Fruit fly (Drosophila melanogaster) whole organism, embryonic: Measurements from ENCODE around the gene PRL-1.

Experiments
- Ada2b ChIP-seq: fragments of 200-800 bp; sonication (Bioruptor generic); IDR thresholded peaks from 2 replicates; pipeline ENCODE4 v1.3.6; 2022; ENCODE audit warnings: missing biosample characterization, missing genetic modification characterization
- CG11085 ChIP-seq: fragments of 200-800 bp; sonication (Bioruptor generic); IDR thresholded peaks from 2 replicates; pipeline ENCODE4 v1.3.6; 2022; ENCODE audit warnings: missing biosample characterization, missing genetic modification characterization
- CG12219 ChIP-seq: fragments of 200-800 bp; sonication (Bioruptor generic); optimal IDR thresholded peaks from 3 replicates; lab custom pipeline; 2018; ENCODE audit warnings: missing biosample characterization, mild to moderate bottlenecking, missing genetic modification characterization
- CG13296 ChIP-seq: fragments of 200-800 bp; sonication (Bioruptor generic); optimal IDR thresholded peaks from 3 replicates; lab custom pipeline; 2018; ENCODE audit warnings: missing biosample characterization, mild to moderate bottlenecking, missing genetic modification characterization
- CG13894 ChIP-seq: fragments of 200-800 bp; sonication (Bioruptor generic); optimal IDR thresholded peaks from 3 replicates; lab custom pipeline; 2018; ENCODE audit warnings: missing biosample characterization, mild to moderate bottlenecking, missing genetic modification characterization, moderate library complexity
- CG15011 ChIP-seq: fragments of 200-800 bp; sonication (Bioruptor generic); optimal IDR thresholded peaks from 3 replicates; lab custom pipeline; 2018; ENCODE audit warnings: missing biosample characterization, mild to moderate bottlenecking, missing genetic modification characterization
- CG15601 ChIP-seq: fragments of 200-800 bp; sonication (Bioruptor generic); optimal IDR thresholded peaks from 3 replicates; lab custom pipeline; 2019; ENCODE audit warnings: missing biosample characterization, mild to moderate bottlenecking, missing genetic modification characterization, moderate library complexity
- CG1602 ChIP-seq: fragments of 200-800 bp; sonication (Bioruptor generic); optimal IDR thresholded peaks from 3 replicates; lab custom pipeline; 2016; ENCODE audit warnings: missing biosample characterization, missing genetic modification characterization
- CG1647 ChIP-seq: fragments of 200-800 bp; sonication (Bioruptor generic); optimal IDR thresholded peaks from 3 replicates; lab custom pipeline; 2016; ENCODE audit warnings: missing biosample characterization, missing genetic modification characterization
- CG17328 ChIP-seq: fragments of 200-800 bp; sonication (Bioruptor generic); IDR thresholded peaks from 2 replicates; pipeline ENCODE4 v1.3.6; 2022; ENCODE audit warnings: missing biosample characterization, missing genetic modification characterization
- CG17912 ChIP-seq: fragments of 200-800 bp; sonication (Bioruptor generic); optimal IDR thresholded peaks from 2 replicates; lab custom pipeline; 2018; ENCODE audit warnings: missing biosample characterization, mild to moderate bottlenecking, missing genetic modification characterization
- CG2116 ChIP-seq: fragments of 200-800 bp; sonication (Bioruptor generic); optimal IDR thresholded peaks from 3 replicates; lab custom pipeline; 2018; ENCODE audit warnings: missing biosample characterization, mild to moderate bottlenecking, missing genetic modification characterization
- CG2129 ChIP-seq: fragments of 200-800 bp; sonication (Bioruptor generic); IDR thresholded peaks from 2 replicates; pipeline ENCODE4 v1.3.6; 2022; ENCODE audit warnings: missing biosample characterization, missing genetic modification characterization; ENCODE audit not compliant: partially characterized antibody
- CG31388 ChIP-seq: fragments of 200-800 bp; sonication (Bioruptor generic); optimal IDR thresholded peaks from 2 replicates; lab custom pipeline; 2016; ENCODE audit warnings: missing biosample characterization, missing genetic modification characterization
- CG33557 ChIP-seq: fragments of 200-800 bp; sonication (Bioruptor generic); optimal IDR thresholded peaks from 2 replicates; lab custom pipeline; 2019; ENCODE audit warnings: missing biosample characterization, mild to moderate bottlenecking, missing genetic modification characterization, moderate library complexity
- CG4282 ChIP-seq: fragments of 200-800 bp; sonication (Bioruptor generic); optimal IDR thresholded peaks from 2 replicates; lab custom pipeline; 2016; ENCODE audit warnings: missing biosample characterization, missing genetic modification characterization
- CG4730 ChIP-seq: fragments of 200-800 bp; sonication (Bioruptor generic); IDR thresholded peaks from 2 replicates; pipeline ENCODE4 v1.3.6; 2022; ENCODE audit warnings: missing biosample characterization, missing genetic modification characterization
- CG4820 ChIP-seq: fragments of 200-800 bp; sonication (Bioruptor generic); optimal IDR thresholded peaks from 3 replicates; lab custom pipeline; 2016; ENCODE audit warnings: missing biosample characterization, missing genetic modification characterization
- CG5245 ChIP-seq: fragments of 200-800 bp; sonication (Bioruptor generic); optimal IDR thresholded peaks from 3 replicates; lab custom pipeline; 2016; ENCODE audit warnings: missing biosample characterization, missing genetic modification characterization
- CG6654 ChIP-seq: fragments of 200-800 bp; sonication (Bioruptor generic); optimal IDR thresholded peaks from 2 replicates; lab custom pipeline; 2017; ENCODE audit warnings: missing biosample characterization, mild to moderate bottlenecking, missing genetic modification characterization
- CG7928 ChIP-seq: fragments of 200-800 bp; sonication (Bioruptor generic); optimal IDR thresholded peaks from 2 replicates; lab custom pipeline; 2017; ENCODE audit warnings: missing biosample characterization, mild to moderate bottlenecking, missing genetic modification characterization
- CG9797 ChIP-seq: fragments of 200-800 bp; sonication (Bioruptor generic); optimal IDR thresholded peaks from 3 replicates; lab custom pipeline; 2018; ENCODE audit warnings: missing biosample characterization, mild to moderate bottlenecking, missing genetic modification characterization
- Dip2 ChIP-seq: fragments of 200-800 bp; sonication (Bioruptor generic); IDR thresholded peaks from 2 replicates; pipeline ENCODE4 v1.3.6; 2022; ENCODE audit warnings: missing biosample characterization, missing genetic modification characterization
- Dll ChIP-seq: fragments of 200-800 bp; sonication (Bioruptor generic); IDR thresholded peaks from 4 replicates; pipeline ENCODE4 v1.3.6; 2022; ENCODE audit warnings: missing biosample characterization, missing genetic modification characterization; ENCODE audit not compliant: partially characterized antibody
- Gsc ChIP-seq: fragments of 200-800 bp; sonication (Bioruptor generic); IDR thresholded peaks from 2 replicates; pipeline ENCODE4 v1.3.6; 2022; ENCODE audit warnings: missing biosample characterization, missing genetic modification characterization
- Hmr ChIP-seq: fragments of 200-800 bp; sonication (Bioruptor generic); optimal IDR thresholded peaks from 3 replicates; lab custom pipeline; 2017; ENCODE audit warnings: mild to moderate bottlenecking, missing biosample characterization, missing genetic modification reagents, missing genetic modification characterization
- MESR4 ChIP-seq: fragments of 200-800 bp; sonication (Bioruptor generic); optimal IDR thresholded peaks from 2 replicates; lab custom pipeline; 2018; ENCODE audit warnings: missing biosample characterization, mild to moderate bottlenecking, missing genetic modification characterization, moderate library complexity
- Mes4 ChIP-seq: fragments of 200-800 bp; sonication (Bioruptor generic); optimal IDR thresholded peaks from 2 replicates; lab custom pipeline; 2016; ENCODE audit warnings: missing biosample characterization, missing genetic modification characterization
- NC2β ChIP-seq: fragments of 200-800 bp; sonication (Bioruptor generic); optimal IDR thresholded peaks from 2 replicates; lab custom pipeline; 2016; ENCODE audit warnings: missing biosample characterization, missing genetic modification characterization
- Nf-YA ChIP-seq: fragments of 200-800 bp; sonication (Bioruptor generic); IDR thresholded peaks from 2 replicates; pipeline ENCODE4 v1.3.6; 2022; ENCODE audit warnings: missing biosample characterization, missing genetic modification characterization
- Side ChIP-seq: fragments of 200-800 bp; sonication (Bioruptor generic); optimal IDR thresholded peaks from 2 replicates; lab custom pipeline; 2016; ENCODE audit warnings: missing biosample characterization, missing genetic modification characterization
- al ChIP-seq: fragments of 200-800 bp; sonication (Bioruptor generic); IDR thresholded peaks from 2 replicates; pipeline ENCODE4 v1.3.6; 2022; ENCODE audit warnings: missing biosample characterization, missing genetic modification characterization
- amos ChIP-seq: fragments of 200-800 bp; sonication (Bioruptor generic); IDR thresholded peaks from 2 replicates; pipeline ENCODE4 v1.3.6; 2022; ENCODE audit warnings: missing biosample characterization, missing genetic modification characterization; ENCODE audit not compliant: partially characterized antibody
- bowl ChIP-seq: fragments of 200-800 bp; sonication (Bioruptor generic); IDR thresholded peaks from 2 replicates; pipeline ENCODE4 v1.3.6; 2022; ENCODE audit warnings: missing biosample characterization, missing genetic modification characterization
- chm ChIP-seq: fragments of 200-800 bp; sonication (Bioruptor generic); IDR thresholded peaks from 2 replicates; pipeline ENCODE4 v1.3.6; 2022; ENCODE audit warnings: missing biosample characterization, missing genetic modification characterization
- da ChIP-seq: fragments of 200-800 bp; sonication (Bioruptor generic); optimal IDR thresholded peaks from 2 replicates; lab custom pipeline; 2016; ENCODE audit warnings: missing biosample characterization, missing genetic modification characterization
- dan ChIP-seq: fragments of 200-800 bp; sonication (Bioruptor generic); IDR thresholded peaks from 2 replicates; pipeline ENCODE4 v1.3.6; 2022; ENCODE audit warnings: missing biosample characterization, missing genetic modification characterization
- fd96Cb ChIP-seq: fragments of 200-800 bp; sonication (Bioruptor generic); optimal IDR thresholded peaks from 2 replicates; lab custom pipeline; 2018; ENCODE audit warnings: missing biosample characterization, mild to moderate bottlenecking, missing genetic modification characterization, moderate library complexity
- gcm2 ChIP-seq: fragments of 200-800 bp; sonication (Bioruptor generic); optimal IDR thresholded peaks from 2 replicates; lab custom pipeline; 2016; ENCODE audit warnings: missing biosample characterization, missing genetic modification characterization
- gt ChIP-seq: fragments of 200-800 bp; sonication (Bioruptor generic); IDR thresholded peaks from 2 replicates; pipeline ENCODE4 v1.3.6; 2022; ENCODE audit warnings: missing biosample characterization, missing genetic modification characterization
- her ChIP-seq: fragments of 200-800 bp; sonication (Bioruptor generic); optimal IDR thresholded peaks from 2 replicates; lab custom pipeline; 2016; ENCODE audit warnings: missing biosample characterization, missing genetic modification characterization
- hkb ChIP-seq, 2 experiments: fragments of 200-800 bp in 1 of 2; fragments of >200 bp in 1 of 2; sonication (Bioruptor generic) in 1 of 2; IDR thresholded peaks in 1 of 2; optimal IDR thresholded peaks in 1 of 2; 2 replicates each; pipeline versions ENCODE4 v1.3.6 to Lab custom; 2017 to 2022; ENCODE audit warnings: missing biosample characterization in 1 of 2, missing genetic modification characterization in 1 of 2
- nmo ChIP-seq: fragments of 200-800 bp; sonication (Bioruptor generic); optimal IDR thresholded peaks from 2 replicates; lab custom pipeline; 2018; ENCODE audit warnings: missing biosample characterization, mild to moderate bottlenecking, missing genetic modification characterization, moderate library complexity
- org-1 ChIP-seq: fragments of 200-800 bp; sonication (Bioruptor generic); optimal IDR thresholded peaks from 2 replicates; lab custom pipeline; 2017; ENCODE audit warnings: missing biosample characterization, missing genetic modification characterization
- pan ChIP-seq, 4 experiments: fragments of >200 bp in 3 of 4; fragments of 200-800 bp in 1 of 4; sonication (Bioruptor generic) in 1 of 4; optimal IDR thresholded peaks in 3 of 4; IDR thresholded peaks in 1 of 4; 2 replicates each; pipeline versions ENCODE4 v1.3.6 to Lab custom; 2017 to 2022; ENCODE audit warnings: missing biosample characterization in 2 of 4, missing genetic modification characterization in 2 of 4, mixed read lengths in 1 of 4
- pita ChIP-seq: fragments of 200-800 bp; sonication (Bioruptor generic); optimal IDR thresholded peaks from 2 replicates; lab custom pipeline; 2017; ENCODE audit warnings: missing biosample characterization, mild to moderate bottlenecking, missing genetic modification characterization
- prd ChIP-seq, 3 experiments: fragments of >200 bp in 2 of 3; fragments of 200-800 bp in 1 of 3; sonication (Bioruptor generic) in 1 of 3; optimal IDR thresholded peaks in 2 of 3; IDR thresholded peaks in 1 of 3; 2 replicates in 2 of 3; 3 replicates in 1 of 3; pipeline versions ENCODE4 v1.3.6 to Lab custom; 2017 to 2022; ENCODE audit warnings: missing biosample characterization in 1 of 3, missing genetic modification characterization in 1 of 3
- tll ChIP-seq, 2 experiments: fragments of 200-800 bp in 1 of 2; fragments of >200 bp in 1 of 2; sonication (Bioruptor generic) in 1 of 2; optimal IDR thresholded peaks; 2 replicates each; lab custom pipeline; 2017 to 2019; ENCODE audit warnings: missing biosample characterization in 2 of 2, missing genetic modification characterization in 2 of 2, mild to moderate bottlenecking in 1 of 2, moderate library complexity in 1 of 2
- wor ChIP-seq: fragments of 200-800 bp; sonication (Bioruptor generic); IDR thresholded peaks from 2 replicates; pipeline ENCODE4 v1.3.6; 2022; ENCODE audit warnings: missing biosample characterization, missing genetic modification characterization
- zen ChIP-seq: fragments of 200-800 bp; sonication (Bioruptor generic); optimal IDR thresholded peaks from 3 replicates; lab custom pipeline; 2018; ENCODE audit warnings: missing biosample characterization, mild to moderate bottlenecking, missing genetic modification characterization, moderate library complexity

The PRL-1 gene

dm6 chr2L:16275809-16276178 is 18.4 kb upstream of the PRL-1 start (continued):
- TF ChIP-seq CG4820 (GFP tag; lab: Kevin White, UChicago) (no peak), Gsc (no peak), prd (optimal IDR thresholded peaks at IDR 0.05; lab: Kevin White, UChicago) (no peak), prd (GFP tag; IDR thresholded peaks at IDR 0.05; lab: Robert Waterston, UW) (peak; percentile 45; the same call in 1 of the 3 replicates), her (no peak), CG9797 (GFP tag; lab: Kevin White, UChicago) (no peak), CG5245 (no peak), nmo (peak; percentile 53), CG31388 (no peak), CG1647 (no peak), Dll (GFP tag; lab: Robert Waterston, UW) (no peak), wor (no peak), CG7928 (GFP tag; lab: Kevin White, UChicago) (no peak), bowl (no peak), CG15011 (peak; percentile 7), tll (GFP tag; optimal IDR thresholded peaks at IDR 0.05; lab: Kevin White, UChicago) (no peak), CG15601 (tag; lab: Kevin White, UChicago) (peak; percentile 8), NC2β (no peak), gcm2 (no peak), CG2116 (GFP tag; lab: Kevin White, UChicago) (peak; percentile 5), gt (GFP tag; lab: Robert Waterston, UW) (no peak), CG12219 (GFP tag; lab: Kevin White, UChicago) (peak; percentile 21), pan (optimal IDR thresholded peaks at IDR 0.05; lab: Kevin White, UChicago) (no peak), pan (GFP tag; optimal IDR thresholded peaks at IDR 0.05 in 1 of 2, IDR thresholded peaks at IDR 0.05 in 1 of 2) (peak in 1 of 2 experiments; percentile 58), CG1602 (no peak), Side (GFP tag; lab: Kevin White, UChicago) (no peak), CG4282 (GFP tag; lab: Kevin White, UChicago) (no peak), Nf-YA (no peak), Mes4 (GFP tag; lab: Kevin White, UChicago) (no peak), CG33557 (GFP tag; lab: Kevin White, UChicago) (no peak), CG2129 (GFP tag; lab: Robert Waterston, UW) (no peak), fd96Cb (tag; lab: Kevin White, UChicago) (peak; percentile 38), CG13894 (tag; lab: Kevin White, UChicago) (no peak), zen (no peak), CG17328 (GFP tag; lab: Robert Waterston, UW) (no peak), CG11085 (GFP tag; lab: Robert Waterston, UW) (no peak), amos (no peak), Hmr (GFP tag; lab: Kevin White, UChicago) (peak; percentile 75), org-1 (GFP tag; lab: Kevin White, UChicago) (peak; percentile 55), CG4730 (no peak), pita (GFP tag; lab: Kevin White, UChicago) (no peak), hkb (optimal IDR thresholded peaks at IDR 0.05; lab: Kevin White, UChicago) (no peak), hkb (GFP tag; IDR thresholded peaks at IDR 0.05; lab: Robert Waterston, UW) (peak; percentile 36; the same call in 1 of the 2 replicates), al (GFP tag; lab: Robert Waterston, UW) (no peak), CG17912 (GFP tag; lab: Kevin White, UChicago) (no peak), Ada2b (GFP tag; lab: Robert Waterston, UW) (peak; percentile 36; the same call in 1 of the 2 replicates), MESR4 (GFP tag; lab: Kevin White, UChicago) (no peak), CG6654 (no peak), Dip2 (GFP tag; lab: Robert Waterston, UW) (no peak), da (GFP tag; lab: Kevin White, UChicago) (no peak), CG13296 (peak; percentile 29), chm (GFP tag; lab: Robert Waterston, UW) (no peak), dan (GFP tag; lab: Robert Waterston, UW) (no peak)
